Fruit fly (Drosophila melanogaster): ENCODE data around the gene CG7290.

CG7290 gene

dm6 chr3L:20185206-20185868 is 20.5 kb downstream of the CG7290 start (continued):
- TF ChIP-seq Nf-YC (tag; optimal IDR thresholded peaks at IDR 0.05) (no peak), Mad (GFP tag; optimal IDR thresholded peaks at IDR 0.05) (no peak), cg (GFP tag; optimal IDR thresholded peaks at IDR 0.05) (no peak), Myb (GFP tag; optimal IDR thresholded peaks at IDR 0.05) (peak; percentile 34), HmgZ (tag; optimal IDR thresholded peaks at IDR 0.05) (peak; percentile 33), grn (GFP tag; optimal IDR thresholded peaks at IDR 0.05) (no peak), CG31365 (tag; optimal IDR thresholded peaks at IDR 0.05) (no peak), CG9932 (GFP tag; IDR thresholded peaks at IDR 0.05) (peak; percentile 61), CG16779 (GFP tag; IDR thresholded peaks at IDR 0.05) (0 out of 2 replicates have a peak, but pooled peaks have one; percentile 40), H15 (GFP tag; IDR thresholded peaks at IDR 0.05) (no peak), CG17829 (tag; optimal IDR thresholded peaks at IDR 0.05) (no peak), CG6654 (GFP tag; optimal IDR thresholded peaks at IDR 0.05) (no peak), Ada2b (GFP tag; IDR thresholded peaks at IDR 0.05) (no peak), CG6813 (GFP tag; optimal IDR thresholded peaks at IDR 0.05) (no peak), Hey (tag; optimal IDR thresholded peaks at IDR 0.05) (no peak), Atf-2 (GFP tag; optimal IDR thresholded peaks at IDR 0.05) (peak; percentile 18), slbo (GFP tag; IDR thresholded peaks at IDR 0.05) (peak; percentile 78), sr (GFP tag; IDR thresholded peaks at IDR 0.05) (no peak), abd-A (tag; optimal IDR thresholded peaks at IDR 0.05) (no peak), CG14860 (GFP tag; IDR thresholded peaks at IDR 0.05; ENCODE audit: partially characterized antibody) (no peak), gt (GFP tag; IDR thresholded peaks at IDR 0.05) (no peak), Asciz (GFP tag; optimal IDR thresholded peaks at IDR 0.05) (no peak), ab (GFP tag; optimal IDR thresholded peaks at IDR 0.05) (no peak), B-H2 (GFP tag; optimal IDR thresholded peaks at IDR 0.05) (peak; percentile 18), phol (tag; optimal IDR thresholded peaks at IDR 0.05) (peak; percentile 15), CG11504 (tag; optimal IDR thresholded peaks at IDR 0.05) (peak; percentile 59), tna (GFP tag; IDR thresholded peaks at IDR 0.05; ENCODE audit: partially characterized antibody) (no peak), lmd (GFP tag; IDR thresholded peaks at IDR 0.05) (peak; percentile 35; the same call in 1 of the 2 replicates), CG33213 (GFP tag; optimal IDR thresholded peaks at IDR 0.05) (peak; percentile 7), tio (GFP tag; optimal IDR thresholded peaks at IDR 0.05) (peak; percentile 80), kni (GFP tag; optimal IDR thresholded peaks at IDR 0.05) (no peak), CTCF (GFP tag; optimal IDR thresholded peaks at IDR 0.05) (no peak), CG33557 (GFP tag; optimal IDR thresholded peaks at IDR 0.05) (no peak), CG11696 (GFP tag; IDR thresholded peaks at IDR 0.05) (peak; percentile 60; the same call in 1 of the 2 replicates), MBD-R2 (GFP tag; IDR thresholded peaks at IDR 0.05) (no peak), ATbp (GFP tag; optimal IDR thresholded peaks at IDR 0.05) (peak; percentile 29), Hmx (GFP tag; optimal IDR thresholded peaks at IDR 0.05) (no peak), dysf (GFP tag; IDR thresholded peaks at IDR 0.05) (0 out of 3 replicates have a peak, but pooled peaks have one; percentile 42), CG1233 (GFP tag; optimal IDR thresholded peaks at IDR 0.05) (no peak), Hr51 (GFP tag; optimal IDR thresholded peaks at IDR 0.05) (peak; percentile 64 to 80), ci (GFP tag; IDR thresholded peaks at IDR 0.05) (peak; percentile 27; the same call in 1 of the 3 replicates), mam (GFP tag; optimal IDR thresholded peaks at IDR 0.05) (no peak), vvl (GFP tag; IDR thresholded peaks at IDR 0.05) (no peak), Hmr (GFP tag; optimal IDR thresholded peaks at IDR 0.05) (peak; percentile 85), NfI (GFP tag; optimal IDR thresholded peaks at IDR 0.05) (peak; percentile 76), CG12155 (GFP tag; optimal IDR thresholded peaks at IDR 0.05) (peak; percentile 53), CG6175 (GFP tag; IDR thresholded peaks at IDR 0.05) (no peak), Rfx (GFP tag; IDR thresholded peaks at IDR 0.05) (peak; percentile 32; the same call in 1 of the 2 replicates), CG9609 (GFP tag; optimal IDR thresholded peaks at IDR 0.05) (peak; percentile 50), bab2 (GFP tag; optimal IDR thresholded peaks at IDR 0.05) (peak; percentile 10), Ptx1 (GFP tag; IDR thresholded peaks at IDR 0.05) (peak; percentile 47; the same call in 1 of the 2 replicates)

Data from whole organism, embryonic.